Worm (Caenorhabditis elegans) whole organism, midembryonic: ENCODE data around the gene F52C12.6.
A peak's percentile ranks its signal among the peaks of the same experiment; 100 is the strongest.

Experiments
- med-1 ChIP-seq: sonication (generic microtip); optimal IDR thresholded peaks from 2 replicates; lab custom pipeline; 2017; ENCODE audit warnings: missing genetic modification characterization, mild to moderate bottlenecking, missing compliant biosample characterization, antibody characterized with exemption, missing genetic modification reagents; ENCODE audit not compliant: insufficient read depth
- ref-1 ChIP-seq: fragments of 200-800 bp; sonication (Bioruptor generic); conservative IDR thresholded peaks from 2 replicates; pipeline ENCODE4 v1.3.6; 2022; ENCODE audit warnings: missing genetic modification reagents, missing genetic modification characterization, missing compliant biosample characterization
- ztf-23 ChIP-seq: fragments of 200-800 bp; sonication (Bioruptor generic); IDR thresholded peaks from 2 replicates; pipeline ENCODE4 v1.3.6; 2022; ENCODE audit warnings: missing genetic modification reagents, missing genetic modification characterization, missing compliant biosample characterization
- ztf-29 ChIP-seq: fragments of 200-800 bp; sonication (Bioruptor generic); IDR thresholded peaks from 2 replicates; pipeline ENCODE4 v1.3.6; 2022; ENCODE audit warnings: missing genetic modification reagents, missing genetic modification characterization, missing compliant biosample characterization

ce11 chrIV:1917819-1918218 lies 38.7 kb upstream of the F52C12.6 start, which contains the start of gene elt-6:
- TF ChIP-seq ztf-29 (GFP tag; lab: Robert Waterston, UW): no peak
- no peak for TF ChIP-seq med-1 (GFP tag; lab: Kevin White, UChicago)
- TF ChIP-seq ref-1 (GFP tag; lab: Robert Waterston, UW): no peak
- 0 out of 2 replicates have a peak, but pooled peaks have one; percentile 37 for TF ChIP-seq ztf-23 (GFP tag; lab: Robert Waterston, UW)
